Worm (Caenorhabditis elegans) whole organism, L1 larva: ENCODE data around the gene Y47D7A.13.

Experiments
- C16A3.4 ChIP-seq: fragments of 150-350 bp; optimal IDR thresholded peaks from 2 replicates; lab custom pipeline; 2014; ENCODE audit warnings: missing biosample characterization, missing genetic modification characterization
- ama-1 ChIP-seq: fragments of 150-350 bp; optimal IDR thresholded peaks from 2 replicates; lab custom pipeline; 2014
- ceh-63 ChIP-seq: fragments of 200-800 bp; sonication (Bioruptor generic); optimal IDR thresholded peaks from 2 replicates; lab custom pipeline; 2018; ENCODE audit warnings: mild to moderate bottlenecking, missing genetic modification characterization, missing compliant biosample characterization
- ceh-8 ChIP-seq: fragments of 200-800 bp; sonication (Bioruptor generic); optimal IDR thresholded peaks from 2 replicates; lab custom pipeline; 2018; ENCODE audit warnings: mild to moderate bottlenecking, missing genetic modification characterization, moderate library complexity, missing compliant biosample characterization
- ceh-82 ChIP-seq, 3 experiments: fragments of 150-350 bp in 1 of 3; sonication (generic microtip) in 2 of 3; optimal IDR thresholded peaks; 2 replicates each; lab custom pipeline; 2014 to 2017; ENCODE audit warnings: missing biosample characterization in 3 of 3, missing genetic modification characterization in 3 of 3
- ceh-88 ChIP-seq: fragments of 200-800 bp; sonication (Bioruptor generic); IDR thresholded peaks from 2 replicates; pipeline ENCODE4 v1.3.6; 2022; ENCODE audit warnings: missing genetic modification characterization, missing compliant biosample characterization
- ces-1 ChIP-seq: fragments of 150-350 bp; optimal IDR thresholded peaks from 2 replicates; lab custom pipeline; 2014; ENCODE audit warnings: missing biosample characterization, missing genetic modification reagents, missing genetic modification characterization
- dpl-1 ChIP-seq, 3 experiments: fragments of 150-350 bp in 2 of 3; sonication (generic microtip) in 1 of 3; optimal IDR thresholded peaks; 2 replicates each; lab custom pipeline; 2014 to 2017; ENCODE audit warnings: missing biosample characterization in 3 of 3, missing genetic modification characterization in 3 of 3, missing genetic modification reagents in 3 of 3
- dsc-1 ChIP-seq: sonication (generic microtip); optimal IDR thresholded peaks from 2 replicates; lab custom pipeline; 2016; ENCODE audit warnings: mild to moderate bottlenecking, missing genetic modification characterization, missing compliant biosample characterization
- efl-1 ChIP-seq, 4 experiments: fragments of 150-350 bp; optimal IDR thresholded peaks in 3 of 4; peaks in 1 of 4; 1 replicate in 1 of 4; 2 replicates in 3 of 4; lab custom pipeline; 2014; ENCODE audit warnings: missing biosample characterization in 2 of 4, missing genetic modification characterization in 2 of 4, missing genetic modification reagents in 2 of 4
- egl-13 ChIP-seq: sonication (generic microtip); optimal IDR thresholded peaks from 2 replicates; lab custom pipeline; 2016; ENCODE audit warnings: missing genotype, missing genetic modification reagents, missing genetic modification characterization, missing compliant biosample characterization
- elt-3 ChIP-seq, 6 experiments: fragments of 150-350 bp in 1 of 6; sonication (generic microtip); optimal IDR thresholded peaks; 2 replicates each; lab custom pipeline; 2017 to 2018; ENCODE audit warnings: missing biosample characterization in 6 of 6, missing genetic modification characterization in 6 of 6, inconsistent platforms in 1 of 6
- fkh-10 ChIP-seq: sonication (generic microtip); optimal IDR thresholded peaks from 2 replicates; lab custom pipeline; 2017; ENCODE audit warnings: missing biosample characterization, missing genetic modification reagents, missing genetic modification characterization
- fkh-4 ChIP-seq: sonication (generic microtip); optimal IDR thresholded peaks from 2 replicates; lab custom pipeline; 2016; ENCODE audit warnings: missing compliant biosample characterization, missing genetic modification characterization, borderline replicate concordance
- fkh-8 ChIP-seq: sonication (generic microtip); optimal IDR thresholded peaks from 2 replicates; lab custom pipeline; 2016; ENCODE audit warnings: mild to moderate bottlenecking, missing genetic modification characterization, missing compliant biosample characterization
- jun-1 ChIP-seq: fragments of 150-350 bp; optimal IDR thresholded peaks from 2 replicates; lab custom pipeline; 2014; ENCODE audit warnings: missing biosample characterization, missing genetic modification reagents, missing genetic modification characterization
- mab-9 ChIP-seq: fragments of 200-800 bp; sonication (Bioruptor generic); IDR thresholded peaks from 2 replicates; pipeline ENCODE4 v1.3.6; 2022; ENCODE audit warnings: missing genetic modification reagents, missing genetic modification characterization, missing compliant biosample characterization
- mdl-1 ChIP-seq, 2 experiments: fragments of 150-350 bp; optimal IDR thresholded peaks; 2 replicates each; lab custom pipeline; 2014 to 2017; ENCODE audit warnings: missing biosample characterization in 2 of 2, missing genetic modification characterization in 2 of 2, inconsistent platforms in 1 of 2
- mef-2 ChIP-seq: fragments of 150-350 bp; optimal IDR thresholded peaks from 2 replicates; lab custom pipeline; 2014; ENCODE audit warnings: missing biosample characterization, missing genetic modification characterization
- mep-1 ChIP-seq: fragments of 150-350 bp; optimal IDR thresholded peaks from 2 replicates; lab custom pipeline; 2014; ENCODE audit warnings: missing biosample characterization, missing genetic modification characterization
- nhr-12 ChIP-seq: sonication (generic microtip); optimal IDR thresholded peaks from 2 replicates; lab custom pipeline; 2017; ENCODE audit warnings: missing biosample characterization, missing genetic modification characterization
- nhr-237 ChIP-seq: fragments of 150-350 bp; optimal IDR thresholded peaks from 2 replicates; lab custom pipeline; 2014; ENCODE audit warnings: missing biosample characterization, missing genetic modification characterization
- nhr-47 ChIP-seq: sonication (generic microtip); optimal IDR thresholded peaks from 2 replicates; lab custom pipeline; 2016; ENCODE audit warnings: mild to moderate bottlenecking, missing genetic modification characterization, moderate library complexity, missing compliant biosample characterization
- nhr-76 ChIP-seq: sonication (generic microtip); optimal IDR thresholded peaks from 2 replicates; lab custom pipeline; 2017; ENCODE audit warnings: missing biosample characterization, missing genetic modification characterization
- nhr-84 ChIP-seq: sonication (generic microtip); optimal IDR thresholded peaks from 2 replicates; lab custom pipeline; 2017; ENCODE audit warnings: missing biosample characterization, missing genetic modification characterization
- nhr-90 ChIP-seq: sonication (generic microtip); optimal IDR thresholded peaks from 2 replicates; lab custom pipeline; 2016; ENCODE audit warnings: mild to moderate bottlenecking, missing genetic modification characterization, missing compliant biosample characterization; ENCODE audit not compliant: poor library complexity
- pax-3 ChIP-seq: fragments of 200-800 bp; sonication (Bioruptor generic); optimal IDR thresholded peaks from 2 replicates; lab custom pipeline; 2018; ENCODE audit warnings: mild to moderate bottlenecking, missing genetic modification characterization, moderate library complexity, missing compliant biosample characterization
- skn-1 ChIP-seq: fragments of 150-350 bp; optimal IDR thresholded peaks from 2 replicates; lab custom pipeline; 2014; ENCODE audit warnings: missing biosample characterization, missing genetic modification characterization
- snpc-4 ChIP-seq: fragments of 150-350 bp; optimal IDR thresholded peaks from 2 replicates; lab custom pipeline; 2014; ENCODE audit warnings: missing biosample characterization, missing genetic modification characterization
- snu-23 ChIP-seq: sonication (generic microtip); optimal IDR thresholded peaks from 2 replicates; lab custom pipeline; 2016; ENCODE audit warnings: missing genetic modification characterization, missing compliant biosample characterization
- sox-4 ChIP-seq: sonication (generic microtip); optimal IDR thresholded peaks from 2 replicates; lab custom pipeline; 2016; ENCODE audit warnings: missing genetic modification characterization, missing compliant biosample characterization
- sup-37 ChIP-seq: fragments of 200-800 bp; sonication (Bioruptor generic); optimal IDR thresholded peaks from 2 replicates; lab custom pipeline; 2018; ENCODE audit warnings: mild to moderate bottlenecking, missing genetic modification characterization, missing compliant biosample characterization
- unc-130 ChIP-seq: fragments of 150-350 bp; optimal IDR thresholded peaks from 2 replicates; lab custom pipeline; 2017; ENCODE audit warnings: missing biosample characterization, missing genetic modification characterization, inconsistent platforms
- unc-30 ChIP-seq: sonication (generic microtip); optimal IDR thresholded peaks from 2 replicates; lab custom pipeline; 2017; ENCODE audit warnings: missing biosample characterization, missing genetic modification characterization
- unc-62 ChIP-seq: fragments of 150-350 bp; optimal IDR thresholded peaks from 2 replicates; lab custom pipeline; 2014; ENCODE audit warnings: missing biosample characterization, missing genetic modification reagents, missing genetic modification characterization
- unc-86 ChIP-seq: sonication (generic microtip); optimal IDR thresholded peaks from 2 replicates; lab custom pipeline; 2016; ENCODE audit warnings: missing genetic modification characterization, missing compliant biosample characterization
- vab-15 ChIP-seq: sonication (generic microtip); optimal IDR thresholded peaks from 2 replicates; lab custom pipeline; 2017; ENCODE audit warnings: missing genotype, mild to moderate bottlenecking, missing genetic modification characterization, missing compliant biosample characterization
- xbp-1 ChIP-seq: sonication (generic microtip); optimal IDR thresholded peaks from 2 replicates; lab custom pipeline; 2016; ENCODE audit warnings: missing genetic modification characterization, missing compliant biosample characterization
- zag-1 ChIP-seq: fragments of 150-350 bp; optimal IDR thresholded peaks from 2 replicates; lab custom pipeline; 2014; ENCODE audit warnings: missing biosample characterization, missing genetic modification characterization
- ztf-11 ChIP-seq, 2 experiments: sonication (generic microtip); optimal IDR thresholded peaks; 2 replicates each; lab custom pipeline; 2016 to 2017; ENCODE audit warnings: missing genetic modification characterization in 2 of 2, missing biosample characterization in 1 of 2, missing compliant biosample characterization in 1 of 2
- ztf-4 ChIP-seq: fragments of 150-350 bp; optimal IDR thresholded peaks from 2 replicates; lab custom pipeline; 2014; ENCODE audit warnings: missing biosample characterization, missing genetic modification characterization

Gene Y47D7A.13

DNA sequence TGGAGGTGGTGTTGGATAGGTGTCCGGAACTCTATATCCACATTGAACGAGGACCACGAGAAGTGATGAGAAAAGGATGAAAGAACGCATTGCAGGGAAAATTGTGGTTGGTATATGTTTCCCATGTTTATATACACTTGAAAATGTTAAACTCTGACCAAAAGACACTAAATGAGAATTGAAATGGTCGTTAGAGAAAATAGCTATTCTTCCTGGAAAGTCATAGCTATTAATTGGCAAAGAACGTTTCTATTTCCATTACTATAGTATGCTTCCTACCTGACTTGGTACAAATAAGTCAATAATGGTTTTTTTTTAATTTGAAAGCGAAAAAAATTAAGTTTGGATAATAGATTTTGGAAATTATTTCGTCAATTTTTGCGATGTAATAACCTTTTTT, 19.0 kb downstream of the Y47D7A.13 start, which contains the start of gene Y47D7A.18:
Gene Y47D7A.18, minus strand, starts transcription at position 101 of the 400 bp plus-strand sequence.
- TF ChIP-seq ztf-4 (no peak), efl-1 (optimal IDR thresholded peaks at IDR 0.05; lab: Kevin White, UChicago) (no peak), efl-1 (GFP tag; optimal IDR thresholded peaks at IDR 0.05 in 1 of 2; lab: Kevin White, UChicago) (no peak), nhr-12 (tag; lab: Kevin White, UChicago) (no peak), nhr-47 (no peak), nhr-90 (no peak), snpc-4 (tag; lab: Kevin White, UChicago) (no peak), elt-3 (tag; optimal IDR thresholded peaks at IDR 0.05; lab: Kevin White, UChicago) (no peak), pax-3 (tag; lab: Kevin White, UChicago) (no peak), fkh-4 (tag; lab: Kevin White, UChicago) (no peak), snu-23 (no peak), ama-1 (lab: Kevin White, UChicago) (no peak), mep-1 (tag; lab: Kevin White, UChicago) (no peak), egl-13 (no peak), ceh-63 (GFP tag; lab: Kevin White, UChicago) (no peak), mef-2 (no peak), skn-1 (tag; lab: Kevin White, UChicago) (no peak)

DNA sequence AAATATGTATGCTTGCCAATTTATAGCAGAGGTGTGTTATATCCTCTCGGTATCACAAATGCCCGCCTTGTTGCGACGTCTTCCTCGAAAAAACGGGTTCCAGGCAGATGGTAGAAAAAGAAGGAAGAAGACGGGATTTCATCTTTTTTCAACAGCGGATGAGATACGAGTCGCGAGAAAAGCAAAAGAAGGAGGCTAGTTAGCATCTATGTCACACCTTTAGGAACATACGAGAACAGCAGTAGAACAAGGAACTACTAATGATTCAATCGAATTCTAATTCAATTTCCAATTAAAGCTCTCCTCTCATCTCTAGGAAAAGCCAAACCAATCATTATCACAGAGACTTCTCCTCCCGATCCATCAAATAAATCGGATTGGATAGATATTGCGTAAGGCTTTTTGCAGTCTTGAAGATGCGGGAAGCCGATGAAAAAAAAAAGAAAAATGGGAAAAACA, 21.1 kb downstream of the Y47D7A.13 start, which contains the start of gene grl-5:
Gene grl-5, minus strand, starts transcription at position 51 of the 459 bp plus-strand sequence.
- TF ChIP-seq ceh-82 (tag; optimal IDR thresholded peaks at IDR 0.05; lab: Kevin White, UChicago) (no peak), nhr-84 (tag; lab: Kevin White, UChicago) (no peak), ceh-88 (no peak), C16A3.4 (no peak), ztf-11 (tag; optimal IDR thresholded peaks at IDR 0.05; lab: Kevin White, UChicago) (no peak), unc-62 (no peak), fkh-8 (no peak), mef-2 (no peak), nhr-237 (tag; lab: Kevin White, UChicago) (no peak), sup-37 (GFP tag; lab: Kevin White, UChicago) (no peak), sox-4 (tag; lab: Kevin White, UChicago) (no peak), jun-1 (tag; lab: Kevin White, UChicago) (no peak), unc-30 (tag; lab: Kevin White, UChicago) (no peak), mdl-1 (tag; optimal IDR thresholded peaks at IDR 0.05; lab: Kevin White, UChicago) (no peak), zag-1 (tag; lab: Kevin White, UChicago) (no peak), dpl-1 (GFP tag; optimal IDR thresholded peaks at IDR 0.05; lab: Kevin White, UChicago) (no peak), mep-1 (tag; lab: Kevin White, UChicago) (no peak)
- TF ChIP-seq, all 84 proteins: peak for 0

DNA sequence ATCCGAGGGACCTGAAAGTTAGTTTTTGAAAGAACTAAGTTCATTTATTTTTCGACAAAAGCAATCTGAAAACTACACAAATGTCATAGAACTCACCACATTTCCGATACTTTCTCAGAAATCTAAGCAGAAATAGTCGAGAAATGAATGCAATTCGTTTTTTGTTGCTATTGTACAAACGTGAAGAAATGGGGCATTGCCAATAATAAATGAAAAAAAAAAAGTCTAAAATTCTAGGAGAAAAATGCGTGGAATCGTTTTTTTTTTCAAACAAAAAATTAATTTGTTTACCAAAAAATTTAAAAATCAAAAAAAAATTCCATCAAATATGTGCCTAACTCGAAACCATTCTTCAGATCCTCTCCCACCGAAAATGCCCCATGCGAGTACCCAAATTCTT, 24.0 kb downstream of the Y47D7A.13 start, which contains the start of gene Y47D7A.17:
Gene Y47D7A.17, minus strand, starts transcription at position 101 of the 400 bp plus-strand sequence.
- TF ChIP-seq sup-37 (GFP tag; lab: Kevin White, UChicago) (no peak), fkh-10 (GFP tag; lab: Kevin White, UChicago) (no peak), ces-1 (GFP tag; lab: Kevin White, UChicago) (no peak), ztf-11 (tag; optimal IDR thresholded peaks at IDR 0.05; lab: Kevin White, UChicago) (no peak), unc-130 (tag; lab: Kevin White, UChicago) (no peak), snu-23 (no peak), vab-15 (no peak), ceh-8 (GFP tag; lab: Kevin White, UChicago) (no peak), dpl-1 (GFP tag; optimal IDR thresholded peaks at IDR 0.05; lab: Kevin White, UChicago) (no peak)

DNA sequence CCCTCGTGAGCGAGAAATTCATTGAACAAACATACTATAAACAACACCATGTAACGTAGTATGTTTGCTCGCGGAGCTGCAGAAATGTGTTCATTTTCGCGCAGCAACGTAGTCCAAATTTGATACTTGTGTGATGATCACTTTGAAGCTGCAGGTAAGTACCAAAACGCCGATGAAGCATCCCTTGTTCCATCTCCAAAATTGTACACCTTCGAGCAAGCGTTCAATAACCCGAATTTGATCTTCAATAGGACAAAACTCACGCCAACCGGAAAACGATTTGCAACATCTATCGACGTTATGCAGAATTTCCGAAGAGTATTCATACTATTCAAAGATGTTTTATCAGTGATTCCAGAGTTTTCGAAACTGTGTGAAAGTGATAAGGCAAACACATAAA, 25.1 kb downstream of the Y47D7A.13 start, which contains the start of gene Y47D7A.3:
Gene Y47D7A.3, plus strand, starts transcription at position 301 of the 400 bp plus-strand sequence.
- TF ChIP-seq mab-9 (GFP tag; lab: Robert Waterston, UW): no peak
- TF ChIP-seq mdl-1 (tag; optimal IDR thresholded peaks at IDR 0.05; lab: Kevin White, UChicago): no peak
- TF ChIP-seq xbp-1 (tag; lab: Kevin White, UChicago): no peak
- TF ChIP-seq unc-86 (tag; lab: Kevin White, UChicago): no peak
- TF ChIP-seq dsc-1 (tag; lab: Kevin White, UChicago): no peak
- TF ChIP-seq nhr-76 (tag; lab: Kevin White, UChicago): no peak
